Fruit fly (Drosophila melanogaster): ENCODE measurements around the gene CG43783.

The CG43783 gene

dm6 chr3L:8925679-8926078, 28.4 kb downstream of the CG43783 start (continued):
- TF ChIP-seq CG10209 (GFP tag; optimal IDR thresholded peaks at IDR 0.05) (peak; percentile 53), MBD-R2 (GFP tag; IDR thresholded peaks at IDR 0.05) (no peak), CG12391 (tag; optimal IDR thresholded peaks at IDR 0.05) (no peak), CG30403 (GFP tag; optimal IDR thresholded peaks at IDR 0.05) (no peak), CG7928 (GFP tag; optimal IDR thresholded peaks at IDR 0.05) (no peak), cad (GFP tag; optimal IDR thresholded peaks at IDR 0.05) (no peak), cg (GFP tag; optimal IDR thresholded peaks at IDR 0.05) (no peak), lab (GFP tag; optimal IDR thresholded peaks at IDR 0.05) (peak; percentile 39), MESR4 (GFP tag; optimal IDR thresholded peaks at IDR 0.05) (no peak), CG7556 (GFP tag; optimal IDR thresholded peaks at IDR 0.05) (peak; percentile 10), CG6813 (GFP tag; optimal IDR thresholded peaks at IDR 0.05) (peak; percentile 48), D (optimal IDR thresholded peaks at IDR 0.05) (no peak), D (GFP tag; optimal IDR thresholded peaks at IDR 0.05) (peak; percentile 62), CG14965 (GFP tag; optimal IDR thresholded peaks at IDR 0.05; ENCODE audit: borderline replicate concordance) (no peak), pita (GFP tag; optimal IDR thresholded peaks at IDR 0.05) (no peak), ci (GFP tag; IDR thresholded peaks at IDR 0.05) (peak; percentile 75), maf-S (GFP tag; optimal IDR thresholded peaks at IDR 0.05) (no peak), CG12659 (GFP tag; optimal IDR thresholded peaks at IDR 0.05) (peak; percentile 3), vvl (GFP tag; IDR thresholded peaks at IDR 0.05) (0 out of 2 replicates have a peak, but pooled peaks have one; percentile 14), Asciz (GFP tag; optimal IDR thresholded peaks at IDR 0.05) (peak; percentile 85), Jarid2 (GFP tag; optimal IDR thresholded peaks at IDR 0.05) (peak; percentile 7), Eip74EF (GFP tag; optimal IDR thresholded peaks at IDR 0.05) (no peak), unc-4 (GFP tag; IDR thresholded peaks at IDR 0.05; ENCODE audit: partially characterized antibody) (no peak), bsh (GFP tag; optimal IDR thresholded peaks at IDR 0.05) (peak in 1 of 2 experiments; percentile 81), NK7.1 (GFP tag; optimal IDR thresholded peaks at IDR 0.05) (no peak), tap (tag; optimal IDR thresholded peaks at IDR 0.05) (no peak), CG4282 (GFP tag; optimal IDR thresholded peaks at IDR 0.05) (no peak), CG5953 (GFP tag; IDR thresholded peaks at IDR 0.05) (0 out of 2 replicates have a peak, but pooled peaks have one; percentile 25), CG12769 (tag; optimal IDR thresholded peaks at IDR 0.05) (no peak), CG12236 (GFP tag; optimal IDR thresholded peaks at IDR 0.05) (peak; percentile 21), vfl (GFP tag; optimal IDR thresholded peaks at IDR 0.05) (no peak), CG18599 (GFP tag; optimal IDR thresholded peaks at IDR 0.05) (no peak), sens-2 (GFP tag; IDR thresholded peaks at IDR 0.05) (no peak), Dbx (GFP tag; IDR thresholded peaks at IDR 0.05) (no peak), HLH4C (GFP tag; IDR thresholded peaks at IDR 0.05; ENCODE audit: partially characterized antibody) (no peak), wdn (GFP tag; IDR thresholded peaks at IDR 0.05) (no peak), wek (GFP tag; optimal IDR thresholded peaks at IDR 0.05) (peak; percentile 56), tup (GFP tag; optimal IDR thresholded peaks at IDR 0.05) (peak; percentile 20), Sry-β (GFP tag; optimal IDR thresholded peaks at IDR 0.05) (peak; percentile 41), gem (tag; optimal IDR thresholded peaks at IDR 0.05) (peak; percentile 60), tna (GFP tag; IDR thresholded peaks at IDR 0.05; ENCODE audit: partially characterized antibody) (no peak), Hmx (GFP tag; optimal IDR thresholded peaks at IDR 0.05) (no peak), CG8388 (GFP tag; optimal IDR thresholded peaks at IDR 0.05) (peak; percentile 4), NC2α (GFP tag; optimal IDR thresholded peaks at IDR 0.05) (no peak), CG3995 (GFP tag; optimal IDR thresholded peaks at IDR 0.05) (no peak), otp (GFP tag; IDR thresholded peaks at IDR 0.05) (peak; percentile 82), CG4707 (GFP tag; optimal IDR thresholded peaks at IDR 0.05) (peak; percentile 67), kni (GFP tag; optimal IDR thresholded peaks at IDR 0.05) (peak; percentile 90), dmrt11E (tag; optimal IDR thresholded peaks at IDR 0.05) (peak; percentile 23), exex (tag; optimal IDR thresholded peaks at IDR 0.05) (no peak)

Data from whole organism, embryonic.